Fruit fly (Drosophila melanogaster): ENCODE results near the gene CG42685.

- no peak for TF ChIP-seq psq (optimal IDR thresholded peaks at IDR 0.05)
- TF ChIP-seq insv (optimal IDR thresholded peaks at IDR 0.05), result no peak
These were observed 35.6 kb upstream of the CG42685 start, which contains the start of gene CG4701 for dm6 chr2L:14765608-14766007.

Measured in Kc167 (cell line).